Fruit fly (Drosophila melanogaster) whole organism, embryonic: ENCODE results near the gene awd.

Experiments
- Asciz ChIP-seq: fragments of 200-800 bp; sonication (Bioruptor generic); optimal IDR thresholded peaks from 2 replicates; lab custom pipeline; 2017; ENCODE audit warnings: missing biosample characterization, mild to moderate bottlenecking, missing genetic modification characterization, missing genetic modification reagents
- Awh ChIP-seq: fragments of 200-800 bp; sonication (Bioruptor generic); IDR thresholded peaks from 2 replicates; pipeline ENCODE4, ENCODE4 v1.3.6; 2022; ENCODE audit warnings: missing biosample characterization, missing genetic modification characterization
- CG10209 ChIP-seq: fragments of 200-800 bp; sonication (Bioruptor generic); optimal IDR thresholded peaks from 3 replicates; lab custom pipeline; 2017; ENCODE audit warnings: missing biosample characterization, mild to moderate bottlenecking, missing genetic modification characterization, missing genetic modification reagents
- CG10321 ChIP-seq: fragments of 200-800 bp; sonication (Bioruptor generic); IDR thresholded peaks from 2 replicates; pipeline ENCODE4 v1.3.6; 2022; ENCODE audit warnings: missing biosample characterization, missing genetic modification characterization
- CG11456 ChIP-seq: fragments of 200-800 bp; sonication (Bioruptor generic); IDR thresholded peaks from 3 replicates; pipeline ENCODE4 v1.3.6; 2022; ENCODE audit warnings: missing biosample characterization, missing genetic modification characterization
- CG12155 ChIP-seq: fragments of 200-800 bp; sonication (Bioruptor generic); optimal IDR thresholded peaks from 3 replicates; lab custom pipeline; 2016; ENCODE audit warnings: missing biosample characterization, missing genetic modification characterization
- CG1233 ChIP-seq: fragments of 200-800 bp; sonication (Bioruptor generic); optimal IDR thresholded peaks from 4 replicates; lab custom pipeline; 2018; ENCODE audit warnings: missing biosample characterization, mild to moderate bottlenecking, missing genetic modification characterization
- CG13424 ChIP-seq: fragments of 200-800 bp; sonication (Bioruptor generic); optimal IDR thresholded peaks from 2 replicates; lab custom pipeline; 2019; ENCODE audit warnings: missing biosample characterization, mild to moderate bottlenecking, missing genetic modification characterization, moderate library complexity
- CG15514 ChIP-seq: fragments of 200-800 bp; sonication (Bioruptor generic); optimal IDR thresholded peaks from 3 replicates; lab custom pipeline; 2017; ENCODE audit warnings: missing biosample characterization, missing genetic modification characterization, mild to moderate bottlenecking, moderate library complexity, missing genetic modification reagents
- CG17186 ChIP-seq: fragments of 200-800 bp; sonication (Bioruptor generic); optimal IDR thresholded peaks from 3 replicates; lab custom pipeline; 2017; ENCODE audit warnings: missing biosample characterization, missing genetic modification reagents, missing genetic modification characterization
- CG18476 ChIP-seq: fragments of 200-800 bp; sonication (Bioruptor generic); optimal IDR thresholded peaks from 2 replicates; lab custom pipeline; 2016; ENCODE audit warnings: missing biosample characterization, mild to moderate bottlenecking, missing genetic modification characterization
- CG32532 ChIP-seq: fragments of 200-800 bp; sonication (Bioruptor generic); IDR thresholded peaks from 2 replicates; pipeline ENCODE4 v1.3.6; 2022; ENCODE audit warnings: missing biosample characterization, missing genetic modification characterization
- CG4328 ChIP-seq: fragments of 200-800 bp; sonication (Bioruptor generic); optimal IDR thresholded peaks from 3 replicates; lab custom pipeline; 2017; ENCODE audit warnings: missing biosample characterization, missing genetic modification reagents, missing genetic modification characterization
- CG5245 ChIP-seq: fragments of 200-800 bp; sonication (Bioruptor generic); optimal IDR thresholded peaks from 3 replicates; lab custom pipeline; 2016; ENCODE audit warnings: missing biosample characterization, missing genetic modification characterization
- CG6765 ChIP-seq: fragments of 200-800 bp; sonication (Bioruptor generic); optimal IDR thresholded peaks from 3 replicates; lab custom pipeline; 2017; ENCODE audit warnings: missing biosample characterization, mild to moderate bottlenecking, missing genetic modification characterization
- CG7745 ChIP-seq: fragments of 200-800 bp; sonication (Bioruptor generic); optimal IDR thresholded peaks from 2 replicates; lab custom pipeline; 2018; ENCODE audit warnings: missing biosample characterization, mild to moderate bottlenecking, missing genetic modification characterization, moderate library complexity
- CG7963 ChIP-seq: fragments of 200-800 bp; sonication (Bioruptor generic); IDR thresholded peaks from 3 replicates; pipeline ENCODE4 v1.3.6; 2022; ENCODE audit warnings: missing biosample characterization, missing genetic modification characterization; ENCODE audit not compliant: partially characterized antibody
- CG9876 ChIP-seq: fragments of 200-800 bp; sonication (Bioruptor generic); optimal IDR thresholded peaks from 2 replicates; lab custom pipeline; 2016; ENCODE audit warnings: missing biosample characterization, missing genetic modification characterization
- Camta ChIP-seq: fragments of 200-800 bp; sonication (Bioruptor generic); optimal IDR thresholded peaks from 2 replicates; lab custom pipeline; 2016; ENCODE audit warnings: missing biosample characterization, missing genetic modification characterization
- D19B ChIP-seq: fragments of 200-800 bp; sonication (Bioruptor generic); optimal IDR thresholded peaks from 2 replicates; lab custom pipeline; 2017; ENCODE audit warnings: missing biosample characterization, mild to moderate bottlenecking, missing genetic modification characterization
- Drgx ChIP-seq: fragments of 200-800 bp; sonication (Bioruptor generic); IDR thresholded peaks from 2 replicates; pipeline ENCODE4 v1.3.6; 2022; ENCODE audit warnings: missing biosample characterization, missing genetic modification characterization
- Fer2 ChIP-seq: fragments of 200-800 bp; sonication (Bioruptor generic); optimal IDR thresholded peaks from 2 replicates; lab custom pipeline; 2018; ENCODE audit warnings: missing biosample characterization, mild to moderate bottlenecking, missing genetic modification characterization, moderate library complexity
- Mrtf ChIP-seq: fragments of 200-800 bp; sonication (Bioruptor generic); IDR thresholded peaks from 3 replicates; pipeline ENCODE4 v1.3.6; 2022; ENCODE audit warnings: missing biosample characterization, missing genetic modification characterization
- NC2β ChIP-seq: fragments of 200-800 bp; sonication (Bioruptor generic); optimal IDR thresholded peaks from 2 replicates; lab custom pipeline; 2016; ENCODE audit warnings: missing biosample characterization, missing genetic modification characterization
- NK7.1 ChIP-seq: fragments of 200-800 bp; sonication (Bioruptor generic); optimal IDR thresholded peaks from 3 replicates; lab custom pipeline; 2016; ENCODE audit warnings: missing biosample characterization, missing genetic modification characterization
- YL-1 ChIP-seq: fragments of 200-800 bp; sonication (Bioruptor generic); optimal IDR thresholded peaks from 3 replicates; lab custom pipeline; 2017; ENCODE audit warnings: missing biosample characterization, mild to moderate bottlenecking, missing genetic modification characterization
- ase ChIP-seq: fragments of 200-800 bp; sonication (Bioruptor generic); IDR thresholded peaks from 3 replicates; pipeline ENCODE4 v1.3.6; 2022; ENCODE audit warnings: missing biosample characterization, missing genetic modification characterization
- bab2 ChIP-seq: fragments of 200-800 bp; sonication (Bioruptor generic); optimal IDR thresholded peaks from 2 replicates; lab custom pipeline; 2016; ENCODE audit warnings: missing biosample characterization, missing genetic modification characterization
- bcd ChIP-seq: fragments of 200-800 bp; sonication (Bioruptor generic); optimal IDR thresholded peaks from 2 replicates; lab custom pipeline; 2017; ENCODE audit warnings: missing biosample characterization, mild to moderate bottlenecking, missing genetic modification characterization
- cato ChIP-seq: fragments of 200-800 bp; sonication (Bioruptor generic); optimal IDR thresholded peaks from 2 replicates; lab custom pipeline; 2016; ENCODE audit warnings: missing biosample characterization, missing genetic modification characterization, borderline replicate concordance
- caup ChIP-seq: fragments of 200-800 bp; sonication (Bioruptor generic); optimal IDR thresholded peaks from 3 replicates; lab custom pipeline; 2017; ENCODE audit warnings: missing biosample characterization, mild to moderate bottlenecking, missing genetic modification characterization, moderate library complexity; ENCODE audit not compliant: severe bottlenecking
- da ChIP-seq: fragments of 200-800 bp; sonication (Bioruptor generic); optimal IDR thresholded peaks from 2 replicates; lab custom pipeline; 2016; ENCODE audit warnings: missing biosample characterization, missing genetic modification characterization
- dysf ChIP-seq: fragments of 200-800 bp; sonication (Bioruptor generic); IDR thresholded peaks from 3 replicates; pipeline ENCODE4 v1.3.6; 2022; ENCODE audit warnings: missing biosample characterization, missing genetic modification characterization
- fru ChIP-seq: fragments of >200 bp; optimal IDR thresholded peaks from 2 replicates; lab custom pipeline; 2017
- ham ChIP-seq: fragments of 200-800 bp; sonication (Bioruptor generic); IDR thresholded peaks from 2 replicates; pipeline ENCODE4 v1.3.6; 2022; ENCODE audit warnings: missing biosample characterization, missing genetic modification characterization
- hb ChIP-seq: fragments of 200-800 bp; sonication (Bioruptor generic); IDR thresholded peaks from 3 replicates; pipeline ENCODE4 v1.3.6; 2022; ENCODE audit warnings: missing biosample characterization, missing genetic modification characterization; ENCODE audit not compliant: partially characterized antibody
- ind ChIP-seq: fragments of 200-800 bp; sonication (Bioruptor generic); optimal IDR thresholded peaks from 3 replicates; lab custom pipeline; 2016; ENCODE audit warnings: missing biosample characterization, missing genetic modification characterization
- ken ChIP-seq: fragments of 200-800 bp; sonication (Bioruptor generic); IDR thresholded peaks from 3 replicates; pipeline ENCODE4 v1.3.6; 2022; ENCODE audit warnings: missing biosample characterization, missing genetic modification characterization
- kni ChIP-seq: fragments of 200-800 bp; sonication (Bioruptor generic); optimal IDR thresholded peaks from 3 replicates; lab custom pipeline; 2017; ENCODE audit warnings: mild to moderate bottlenecking, missing biosample characterization, missing genetic modification reagents, missing genetic modification characterization
- nmo ChIP-seq: fragments of 200-800 bp; sonication (Bioruptor generic); optimal IDR thresholded peaks from 2 replicates; lab custom pipeline; 2018; ENCODE audit warnings: missing biosample characterization, mild to moderate bottlenecking, missing genetic modification characterization, moderate library complexity
- nom ChIP-seq: fragments of 200-800 bp; sonication (Bioruptor generic); optimal IDR thresholded peaks from 2 replicates; lab custom pipeline; 2017; ENCODE audit warnings: missing biosample characterization, missing genetic modification characterization, mild to moderate bottlenecking, moderate library complexity, missing genetic modification reagents
- odd ChIP-seq: fragments of 200-800 bp; sonication (Bioruptor generic); optimal IDR thresholded peaks from 2 replicates; lab custom pipeline; 2017; ENCODE audit warnings: missing biosample characterization, mild to moderate bottlenecking, missing genetic modification characterization
- pros ChIP-seq: fragments of 200-800 bp; sonication (Bioruptor generic); optimal IDR thresholded peaks from 3 replicates; lab custom pipeline; 2019; ENCODE audit warnings: missing biosample characterization, mild to moderate bottlenecking, missing genetic modification characterization, moderate library complexity
- pum ChIP-seq: fragments of 200-800 bp; sonication (Bioruptor generic); optimal IDR thresholded peaks from 2 replicates; lab custom pipeline; 2016; ENCODE audit warnings: missing biosample characterization, missing genetic modification characterization
- ssp ChIP-seq: fragments of 200-800 bp; sonication (Bioruptor generic); IDR thresholded peaks from 2 replicates; pipeline ENCODE4 v1.3.6; 2022; ENCODE audit warnings: missing biosample characterization, missing genetic modification characterization
- stc ChIP-seq: fragments of 200-800 bp; sonication (Bioruptor generic); IDR thresholded peaks from 2 replicates; pipeline ENCODE4 v1.3.6; 2022; ENCODE audit warnings: missing biosample characterization, missing genetic modification characterization
- stwl ChIP-seq: fragments of 200-800 bp; sonication (Bioruptor generic); optimal IDR thresholded peaks from 3 replicates; lab custom pipeline; 2018; ENCODE audit warnings: missing biosample characterization, mild to moderate bottlenecking, missing genetic modification characterization, moderate library complexity
- tgo ChIP-seq: fragments of 200-800 bp; sonication (Bioruptor generic); IDR thresholded peaks from 3 replicates; pipeline ENCODE4 v1.3.6; 2022; ENCODE audit warnings: missing biosample characterization, missing genetic modification characterization
- tx ChIP-seq: fragments of 200-800 bp; sonication (Bioruptor generic); optimal IDR thresholded peaks from 2 replicates; lab custom pipeline; 2016; ENCODE audit warnings: missing biosample characterization, missing genetic modification characterization
- zfh1 ChIP-seq: fragments of 200-800 bp; sonication (Bioruptor generic); IDR thresholded peaks from 3 replicates; pipeline ENCODE4 v1.3.6; 2022; ENCODE audit warnings: missing biosample characterization, missing genetic modification characterization

Gene awd

dm6 chr3R:31793664-31794417, 48.0 kb upstream of the awd start, which contains the start of the genes Mccc1 and Acf (continued):
- TF ChIP-seq NC2β (peak; percentile 55), YL-1 (GFP tag; lab: Kevin White, UChicago) (peak; percentile 50), Drgx (GFP tag; lab: Robert Waterston, UW) (no peak), CG11456 (GFP tag; lab: Robert Waterston, UW) (no peak), Mrtf (GFP tag; lab: Robert Waterston, UW) (no peak), CG13424 (tag; lab: Kevin White, UChicago) (no peak), CG1233 (GFP tag; lab: Kevin White, UChicago) (no peak), tgo (GFP tag; lab: Robert Waterston, UW) (peak; percentile 46; the same call in 1 of the 3 replicates), nom (GFP tag; lab: Kevin White, UChicago) (no peak), CG7745 (no peak), Fer2 (tag; lab: Kevin White, UChicago) (no peak), pros (GFP tag; lab: Kevin White, UChicago) (no peak), Asciz (GFP tag; lab: Kevin White, UChicago) (no peak), fru (lab: Kevin White, UChicago) (no peak), zfh1 (peak; percentile 33; the same call in 1 of the 3 replicates), D19B (GFP tag; lab: Kevin White, UChicago) (no peak), CG10209 (GFP tag; lab: Kevin White, UChicago) (no peak), CG6765 (GFP tag; lab: Kevin White, UChicago) (no peak), hb (GFP tag; lab: Robert Waterston, UW) (no peak), Awh (GFP tag; lab: Robert Waterston, UW) (no peak), ssp (GFP tag; lab: Robert Waterston, UW) (no peak), odd (GFP tag; lab: Kevin White, UChicago) (no peak), tx (GFP tag; lab: Kevin White, UChicago) (no peak), CG15514 (GFP tag; lab: Kevin White, UChicago) (peak; percentile 89), caup (GFP tag; lab: Kevin White, UChicago) (no peak), bab2 (GFP tag; lab: Kevin White, UChicago) (no peak), stwl (tag; lab: Kevin White, UChicago) (peak; percentile 86), CG32532 (GFP tag; lab: Robert Waterston, UW) (peak; percentile 51; the same call in 1 of the 2 replicates), bcd (GFP tag; lab: Kevin White, UChicago) (no peak), ase (GFP tag; lab: Robert Waterston, UW) (no peak), ham (GFP tag; lab: Robert Waterston, UW) (no peak), CG7963 (GFP tag; lab: Robert Waterston, UW) (no peak), CG4328 (GFP tag; lab: Kevin White, UChicago) (no peak), kni (no peak), CG5245 (GFP tag; lab: Kevin White, UChicago) (no peak), dysf (GFP tag; lab: Robert Waterston, UW) (no peak), CG12155 (peak; percentile 37), NK7.1 (no peak), stc (no peak), Camta (GFP tag; lab: Kevin White, UChicago) (no peak), da (GFP tag; lab: Kevin White, UChicago) (no peak), nmo (peak; percentile 36), cato (GFP tag; lab: Kevin White, UChicago) (no peak), CG18476 (GFP tag; lab: Kevin White, UChicago) (peak; percentile 59), ind (GFP tag; lab: Kevin White, UChicago) (peak; percentile 10), CG17186 (peak; percentile 55), ken (GFP tag; lab: Robert Waterston, UW) (peak; percentile 20; the same call in 1 of the 3 replicates), pum (GFP tag; lab: Kevin White, UChicago) (peak; percentile 37), CG10321 (no peak), CG9876 (GFP tag; lab: Kevin White, UChicago) (no peak)
